Fruit fly (Drosophila melanogaster): ENCODE results near the gene Ir94e.

dm6 chr3R:23445249-23445916 lies 40.1 kb downstream of the Ir94e start:
- TF ChIP-seq danr (GFP tag; IDR thresholded peaks at IDR 0.05) (no peak), CG18476 (GFP tag; optimal IDR thresholded peaks at IDR 0.05) (no peak), tin (GFP tag; optimal IDR thresholded peaks at IDR 0.05) (no peak), jumu (GFP tag; optimal IDR thresholded peaks at IDR 0.05) (peak; percentile 23), Taf1 (GFP tag; IDR thresholded peaks at IDR 0.05) (no peak), lilli (GFP tag; optimal IDR thresholded peaks at IDR 0.05) (no peak), CG7963 (GFP tag; IDR thresholded peaks at IDR 0.05; ENCODE audit: partially characterized antibody) (no peak), Doc3 (GFP tag; IDR thresholded peaks at IDR 0.05; ENCODE audit: partially characterized antibody) (no peak), bab2 (GFP tag; optimal IDR thresholded peaks at IDR 0.05) (peak; percentile 17), kay (GFP tag; optimal IDR thresholded peaks at IDR 0.05) (no peak)

All from whole organism, embryonic.